Fruit fly (Drosophila melanogaster) whole organism, prepupa: Measurements from ENCODE around the gene Saysd1.

Experiments
- Blimp-1 ChIP-seq: fragments of 200-800 bp; sonication (Bioruptor generic); optimal IDR thresholded peaks from 3 replicates; lab custom pipeline; 2017; ENCODE audit warnings: missing biosample characterization, missing genetic modification characterization, mild to moderate bottlenecking, moderate library complexity, missing genetic modification reagents
- CG10669 ChIP-seq: fragments of 200-800 bp; sonication (Bioruptor generic); optimal IDR thresholded peaks from 3 replicates; lab custom pipeline; 2018; ENCODE audit warnings: missing biosample characterization, mild to moderate bottlenecking, missing genetic modification characterization, moderate library complexity
- CG11294 ChIP-seq: fragments of 200-800 bp; sonication (Bioruptor generic); IDR thresholded peaks from 2 replicates; pipeline ENCODE4 v1.3.6; 2022; ENCODE audit warnings: missing biosample characterization, missing genetic modification characterization
- CG11762 ChIP-seq: fragments of 200-800 bp; sonication (Bioruptor generic); optimal IDR thresholded peaks from 3 replicates; lab custom pipeline; 2016; ENCODE audit warnings: missing biosample characterization, missing genetic modification characterization; ENCODE audit not compliant: insufficient read depth
- CG11902 ChIP-seq: fragments of 200-800 bp; sonication (Bioruptor generic); optimal IDR thresholded peaks from 3 replicates; lab custom pipeline; 2016; ENCODE audit warnings: missing biosample characterization, missing genetic modification characterization
- CG15336 ChIP-seq: fragments of 200-800 bp; sonication (Bioruptor generic); IDR thresholded peaks from 2 replicates; pipeline ENCODE4 v1.3.6; 2022; ENCODE audit warnings: missing biosample characterization, missing genetic modification characterization
- CG3032 ChIP-seq: fragments of 200-800 bp; optimal IDR thresholded peaks from 2 replicates; lab custom pipeline; 2019; ENCODE audit warnings: missing biosample characterization, mild to moderate bottlenecking, missing genetic modification characterization, moderate library complexity
- CG31627 ChIP-seq: fragments of 200-800 bp; sonication (Bioruptor generic); optimal IDR thresholded peaks from 3 replicates; lab custom pipeline; 2016; ENCODE audit warnings: missing biosample characterization, missing genetic modification characterization
- CG32006 ChIP-seq: fragments of 200-800 bp; sonication (Bioruptor generic); optimal IDR thresholded peaks from 3 replicates; lab custom pipeline; 2017; ENCODE audit warnings: missing biosample characterization, mild to moderate bottlenecking, missing genetic modification characterization
- CG34406 ChIP-seq: fragments of 200-800 bp; sonication (Bioruptor generic); optimal IDR thresholded peaks from 3 replicates; lab custom pipeline; 2016; ENCODE audit warnings: missing biosample characterization, missing genetic modification characterization
- CG3919 ChIP-seq: fragments of 200-800 bp; sonication (Bioruptor generic); optimal IDR thresholded peaks from 3 replicates; lab custom pipeline; 2016; ENCODE audit warnings: missing biosample characterization, missing genetic modification characterization
- CG6163 ChIP-seq: fragments of 200-800 bp; sonication (Bioruptor generic); IDR thresholded peaks from 3 replicates; pipeline ENCODE4 v1.3.6; 2022; ENCODE audit warnings: missing biosample characterization, missing genetic modification characterization
- CG6276 ChIP-seq: fragments of 200-800 bp; sonication (Bioruptor generic); optimal IDR thresholded peaks from 2 replicates; lab custom pipeline; 2017; ENCODE audit warnings: missing biosample characterization, mild to moderate bottlenecking, missing genetic modification characterization
- CG6792 ChIP-seq: fragments of 200-800 bp; sonication (Bioruptor generic); optimal IDR thresholded peaks from 3 replicates; lab custom pipeline; 2016; ENCODE audit warnings: missing biosample characterization, missing genetic modification characterization
- CG6808 ChIP-seq: fragments of 200-800 bp; sonication (Bioruptor generic); optimal IDR thresholded peaks from 3 replicates; lab custom pipeline; 2017; ENCODE audit warnings: missing biosample characterization, missing genetic modification characterization, mild to moderate bottlenecking, moderate library complexity, missing genetic modification reagents
- CG6854 ChIP-seq: fragments of 200-800 bp; sonication (Bioruptor generic); optimal IDR thresholded peaks from 2 replicates; lab custom pipeline; 2017; ENCODE audit warnings: missing biosample characterization, mild to moderate bottlenecking, missing genetic modification characterization
- CG7368 ChIP-seq: fragments of 200-800 bp; sonication (Bioruptor generic); optimal IDR thresholded peaks from 3 replicates; lab custom pipeline; 2016; ENCODE audit warnings: missing biosample characterization, missing genetic modification characterization
- CG8119 ChIP-seq: fragments of 200-800 bp; sonication (Bioruptor generic); IDR thresholded peaks from 3 replicates; pipeline ENCODE4 v1.3.6; 2022; ENCODE audit warnings: missing biosample characterization, missing genetic modification characterization
- CG8319 ChIP-seq: fragments of 200-800 bp; sonication (Bioruptor generic); optimal IDR thresholded peaks from 3 replicates; lab custom pipeline; 2016; ENCODE audit warnings: missing biosample characterization, missing genetic modification characterization
- CG8632 ChIP-seq: fragments of 200-800 bp; sonication (Bioruptor generic); optimal IDR thresholded peaks from 3 replicates; lab custom pipeline; 2016; ENCODE audit warnings: missing biosample characterization, missing genetic modification characterization
- Eip75B ChIP-seq: fragments of 200-800 bp; sonication (Bioruptor generic); optimal IDR thresholded peaks from 3 replicates; lab custom pipeline; 2016; ENCODE audit warnings: missing biosample characterization, missing genetic modification characterization
- Eip78C ChIP-seq: fragments of 200-800 bp; sonication (Bioruptor generic); peaks from one replicate; lab custom pipeline; 2016; ENCODE audit warnings: missing biosample characterization, missing genetic modification characterization
- Eip93F ChIP-seq: fragments of 200-800 bp; sonication (Bioruptor generic); optimal IDR thresholded peaks from 2 replicates; lab custom pipeline; 2016; ENCODE audit warnings: missing biosample characterization, mild to moderate bottlenecking, missing genetic modification characterization
- Ets21C ChIP-seq: fragments of 200-800 bp; sonication (Bioruptor generic); optimal IDR thresholded peaks from 3 replicates; lab custom pipeline; 2016; ENCODE audit warnings: missing biosample characterization, missing genetic modification characterization
- Ets96B ChIP-seq: fragments of 200-800 bp; optimal IDR thresholded peaks from 2 replicates; lab custom pipeline; 2019; ENCODE audit warnings: missing biosample characterization, mild to moderate bottlenecking, missing genetic modification characterization, moderate library complexity
- Hr38 ChIP-seq: sonication (Bioruptor generic); optimal IDR thresholded peaks from 2 replicates; lab custom pipeline; 2016; ENCODE audit warnings: missing biosample characterization, missing genetic modification characterization
- Hr4 ChIP-seq: fragments of 200-800 bp; sonication (Bioruptor generic); optimal IDR thresholded peaks from 3 replicates; lab custom pipeline; 2016; ENCODE audit warnings: missing biosample characterization, missing genetic modification characterization
- Lpt ChIP-seq: fragments of 200-800 bp; sonication (Bioruptor generic); optimal IDR thresholded peaks from 3 replicates; lab custom pipeline; 2016; ENCODE audit warnings: missing biosample characterization, missing genetic modification characterization
- Met ChIP-seq: fragments of 200-800 bp; sonication (Bioruptor generic); optimal IDR thresholded peaks from 3 replicates; lab custom pipeline; 2016; ENCODE audit warnings: missing biosample characterization, missing genetic modification characterization
- Smox ChIP-seq: fragments of 200-800 bp; sonication (Bioruptor generic); optimal IDR thresholded peaks from 3 replicates; lab custom pipeline; 2016; ENCODE audit warnings: missing biosample characterization, missing genetic modification characterization
- Sox102F ChIP-seq: fragments of 200-800 bp; sonication (Bioruptor generic); optimal IDR thresholded peaks from 2 replicates; lab custom pipeline; 2016; ENCODE audit warnings: missing biosample characterization, mild to moderate bottlenecking, missing genetic modification characterization
- Sox14 ChIP-seq: fragments of 200-800 bp; sonication (Bioruptor generic); optimal IDR thresholded peaks from 3 replicates; lab custom pipeline; 2016; ENCODE audit warnings: missing biosample characterization, missing genetic modification characterization
- Sox15 ChIP-seq: fragments of 200-800 bp; sonication (Bioruptor generic); optimal IDR thresholded peaks from 3 replicates; lab custom pipeline; 2016; ENCODE audit warnings: missing biosample characterization, missing genetic modification characterization
- achi ChIP-seq: fragments of 200-800 bp; sonication (Bioruptor generic); optimal IDR thresholded peaks from 3 replicates; lab custom pipeline; 2016; ENCODE audit warnings: missing biosample characterization, missing genetic modification characterization
- acj6 ChIP-seq: fragments of 200-800 bp; sonication (Bioruptor generic); optimal IDR thresholded peaks from 3 replicates; lab custom pipeline; 2016; ENCODE audit warnings: missing biosample characterization, missing genetic modification characterization
- cyc ChIP-seq: fragments of 200-800 bp; sonication (Bioruptor generic); optimal IDR thresholded peaks from 3 replicates; lab custom pipeline; 2016; ENCODE audit warnings: missing biosample characterization, missing genetic modification characterization
- dac ChIP-seq: fragments of 200-800 bp; sonication (Bioruptor generic); optimal IDR thresholded peaks from 2 replicates; lab custom pipeline; 2017; ENCODE audit warnings: missing biosample characterization, mild to moderate bottlenecking, missing genetic modification characterization
- dsx ChIP-seq: fragments of 200-800 bp; optimal IDR thresholded peaks from 3 replicates; lab custom pipeline; 2019; ENCODE audit warnings: missing biosample characterization, mild to moderate bottlenecking, missing genetic modification characterization, moderate library complexity; ENCODE audit not compliant: poor library complexity, severe bottlenecking
- eg ChIP-seq: fragments of 200-800 bp; sonication (Bioruptor generic); IDR thresholded peaks from 3 replicates; pipeline ENCODE4 v1.3.6; 2022; ENCODE audit warnings: missing biosample characterization, missing genetic modification characterization
- esn ChIP-seq: fragments of 200-800 bp; sonication (Bioruptor generic); optimal IDR thresholded peaks from 2 replicates; lab custom pipeline; 2016; ENCODE audit warnings: missing biosample characterization, mild to moderate bottlenecking, missing genetic modification characterization, moderate library complexity
- fd59A ChIP-seq: fragments of 200-800 bp; sonication (Bioruptor generic); optimal IDR thresholded peaks from 2 replicates; lab custom pipeline; 2017; ENCODE audit warnings: missing biosample characterization, mild to moderate bottlenecking, missing genetic modification characterization, missing genetic modification reagents
- fkh ChIP-seq: fragments of 200-800 bp; sonication (Bioruptor generic); optimal IDR thresholded peaks from 3 replicates; lab custom pipeline; 2017; ENCODE audit warnings: missing biosample characterization, mild to moderate bottlenecking, missing genetic modification characterization, moderate library complexity
- pdm3 ChIP-seq: fragments of 200-800 bp; sonication (Bioruptor generic); optimal IDR thresholded peaks from 3 replicates; lab custom pipeline; 2016; ENCODE audit warnings: missing biosample characterization, missing genetic modification characterization
- salr ChIP-seq, 2 experiments: fragments of 200-800 bp; sonication (Bioruptor generic); optimal IDR thresholded peaks; 3 replicates each; lab custom pipeline; 2016 to 2018; ENCODE audit warnings: missing biosample characterization in 2 of 2, missing genetic modification characterization in 2 of 2, mild to moderate bottlenecking in 1 of 2
- spab ChIP-seq: fragments of 200-800 bp; sonication (Bioruptor generic); optimal IDR thresholded peaks from 2 replicates; lab custom pipeline; 2017; ENCODE audit warnings: missing biosample characterization, mild to moderate bottlenecking, missing genetic modification characterization, missing genetic modification reagents
- ss ChIP-seq, 2 experiments: fragments of 200-800 bp; sonication (Bioruptor generic); optimal IDR thresholded peaks; 2 replicates in 1 of 2; 3 replicates in 1 of 2; lab custom pipeline; 2017 to 2018; ENCODE audit warnings: mild to moderate bottlenecking in 2 of 2, missing biosample characterization in 2 of 2, missing genetic modification characterization in 2 of 2, moderate library complexity in 1 of 2
- svp ChIP-seq: fragments of 200-800 bp; sonication (Bioruptor generic); peaks from one replicate; lab custom pipeline; 2016; ENCODE audit warnings: missing biosample characterization, missing genetic modification characterization
- topi ChIP-seq: fragments of 200-800 bp; sonication (Bioruptor generic); optimal IDR thresholded peaks from 3 replicates; lab custom pipeline; 2016; ENCODE audit warnings: missing biosample characterization, missing genetic modification characterization
- vri ChIP-seq: fragments of 200-800 bp; sonication (Bioruptor generic); optimal IDR thresholded peaks from 3 replicates; lab custom pipeline; 2016; ENCODE audit warnings: missing biosample characterization, mild to moderate bottlenecking, missing genetic modification characterization

Gene Saysd1

DNA sequence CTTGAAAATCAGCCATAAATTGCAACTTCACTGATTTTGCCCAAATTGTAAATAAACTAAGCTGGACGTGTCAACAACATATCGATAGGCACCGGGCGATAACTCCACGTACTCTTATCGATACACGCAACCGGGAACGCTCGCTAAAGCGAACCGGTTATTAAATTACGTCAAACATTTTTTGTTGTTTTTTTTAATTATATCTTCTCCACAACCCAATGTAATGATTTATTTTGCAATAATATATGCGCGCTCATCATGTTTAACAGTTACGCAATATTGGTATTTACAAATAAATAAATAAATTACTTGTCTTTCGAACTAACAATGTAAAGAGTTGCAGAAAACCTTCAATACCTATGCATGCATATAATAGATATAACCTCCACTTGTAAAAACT lies at the start of gene Saysd1:
Gene Saysd1 (minus strand): TSS at position 66 of the 400 bp plus-strand sequence.
- TF ChIP-seq fkh (GFP tag; lab: Kevin White, UChicago), result peak; percentile 97
- peak; percentile 28 for TF ChIP-seq esn (GFP tag; lab: Kevin White, UChicago)
- TF ChIP-seq vri (GFP tag; lab: Kevin White, UChicago), result peak; percentile 60
- peak; percentile 44 for TF ChIP-seq cyc (GFP tag; lab: Kevin White, UChicago)
- peak; percentile 50 for TF ChIP-seq achi (GFP tag; lab: Kevin White, UChicago)
- TF ChIP-seq Eip75B (GFP tag; lab: Kevin White, UChicago), result no peak
- TF ChIP-seq dsx (GFP tag; lab: Kevin White, UChicago), result peak; percentile 33
- TF ChIP-seq CG3919 (GFP tag; lab: Kevin White, UChicago), result peak; percentile 53
- TF ChIP-seq Smox (GFP tag; lab: Kevin White, UChicago), result no peak
- no peak for TF ChIP-seq Sox15

dm6 chr3R:25262322-25262761 lies 47.4 kb upstream of the Saysd1 start, which contains the start of the genes Kdsr and CG11858:
Kdsr (minus strand) TSS chr3R:25262498.
CG11858 (plus strand) TSS chr3R:25262741.
- TF ChIP-seq Hr38 (GFP tag; lab: Kevin White, UChicago) (no peak), eg (peak; percentile 72; the same call in 2 of the 3 replicates), Eip75B (GFP tag; lab: Kevin White, UChicago) (no peak), Smox (GFP tag; lab: Kevin White, UChicago) (no peak), CG15336 (GFP tag; lab: Robert Waterston, UW) (0 out of 2 replicates have a peak, but pooled peaks have one; percentile 43), pdm3 (GFP tag; lab: Kevin White, UChicago) (no peak), CG7368 (GFP tag; lab: Kevin White, UChicago) (no peak), Lpt (peak; percentile 6), Blimp-1 (no peak), CG10669 (GFP tag; lab: Kevin White, UChicago) (no peak), CG11294 (GFP tag; lab: Robert Waterston, UW) (peak; percentile 28; the same call in 1 of the 2 replicates), topi (GFP tag; lab: Kevin White, UChicago) (no peak), CG11902 (no peak), Met (GFP tag; lab: Kevin White, UChicago) (no peak), acj6 (no peak), achi (GFP tag; lab: Kevin White, UChicago) (peak; percentile 36), Sox102F (GFP tag; lab: Kevin White, UChicago) (no peak), Hr4 (no peak), CG6854 (GFP tag; lab: Kevin White, UChicago) (no peak), Ets96B (tag; lab: Kevin White, UChicago) (peak; percentile 53), cyc (GFP tag; lab: Kevin White, UChicago) (no peak), CG34406 (GFP tag; lab: Kevin White, UChicago) (no peak), CG3032 (peak; percentile 58), ss (GFP tag; optimal IDR thresholded peaks at IDR 0.05; lab: Kevin White, UChicago) (no peak), spab (no peak), CG8632 (GFP tag; lab: Kevin White, UChicago) (no peak), Eip78C (GFP tag; lab: Kevin White, UChicago) (no peak), esn (GFP tag; lab: Kevin White, UChicago) (peak; percentile 78), Eip93F (GFP tag; lab: Kevin White, UChicago) (peak; percentile 60), svp (GFP tag; lab: Kevin White, UChicago) (peak; percentile 95), Sox14 (GFP tag; lab: Kevin White, UChicago) (no peak), CG6792 (GFP tag; lab: Kevin White, UChicago) (no peak), fkh (GFP tag; lab: Kevin White, UChicago) (peak; percentile 76), Ets21C (GFP tag; lab: Kevin White, UChicago) (no peak), CG6808 (no peak), CG31627 (GFP tag; lab: Kevin White, UChicago) (peak; percentile 73), salr (GFP tag; optimal IDR thresholded peaks at IDR 0.05; lab: Kevin White, UChicago) (no peak), dac (GFP tag; lab: Kevin White, UChicago) (no peak), fd59A (GFP tag; lab: Kevin White, UChicago) (no peak), CG11762 (GFP tag; lab: Kevin White, UChicago) (no peak), CG6163 (GFP tag; lab: Robert Waterston, UW) (peak; percentile 58; the same call in 1 of the 3 replicates), CG32006 (GFP tag; lab: Kevin White, UChicago) (no peak), CG8319 (GFP tag; lab: Kevin White, UChicago) (no peak), CG6276 (GFP tag; lab: Kevin White, UChicago) (no peak), CG8119 (GFP tag; lab: Robert Waterston, UW) (peak; percentile 44; the same call in 2 of the 3 replicates)
